Fruit fly (Drosophila melanogaster): ENCODE measurements around the gene Ptp69D.

dm6 chr3L:12746241-12746640, 11.5 kb downstream of the Ptp69D start:
- TF ChIP-seq Dll (optimal IDR thresholded peaks at IDR 0.05) (no peak), CG8478 (optimal IDR thresholded peaks at IDR 0.05) (no peak), usp (GFP tag; optimal IDR thresholded peaks at IDR 0.05) (no peak), EcR (GFP tag; optimal IDR thresholded peaks at IDR 0.05) (no peak), pan (optimal IDR thresholded peaks at IDR 0.05) (no peak)

Measured in whole organism.